Worm (Caenorhabditis elegans): ENCODE data around the gene B0403.6.

DNA sequence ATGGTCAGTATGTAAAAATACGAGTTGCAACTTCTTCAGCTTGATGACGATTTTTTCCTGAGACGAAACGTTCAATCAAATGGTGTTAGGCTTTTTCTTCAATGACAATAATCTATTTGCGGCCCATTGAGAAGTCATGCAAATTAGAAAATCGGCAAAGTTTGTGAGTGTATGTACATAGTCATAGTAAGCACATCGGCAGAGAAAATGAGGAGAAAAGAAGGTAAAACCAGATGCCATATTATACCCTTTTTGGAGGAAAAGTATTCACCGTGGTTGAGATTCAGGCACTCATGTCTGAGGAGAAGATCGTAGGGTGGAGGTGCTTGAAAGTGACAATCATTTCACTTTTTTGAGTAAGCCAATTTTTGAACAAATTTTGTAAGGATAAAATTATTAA is 21.2 kb upstream of the B0403.6 start, which contains the start of gene C36B7.5:
- TF ChIP-seq ceh-24 (tag; optimal IDR thresholded peaks at IDR 0.05), result no peak
- TF ChIP-seq ceh-22 (tag; optimal IDR thresholded peaks at IDR 0.05), result no peak
- no peak for TF ChIP-seq tbx-7 (tag; optimal IDR thresholded peaks at IDR 0.05)
- no peak for TF ChIP-seq fkh-10 (GFP tag; optimal IDR thresholded peaks at IDR 0.05)
- TF ChIP-seq madf-2 (tag; optimal IDR thresholded peaks at IDR 0.05), result no peak
- no peak for TF ChIP-seq ceh-6 (GFP tag; optimal IDR thresholded peaks at IDR 0.05)
- no peak for TF ChIP-seq pha-4 (tag; optimal IDR thresholded peaks at IDR 0.05)
- no peak for TF ChIP-seq gmeb-2 (tag; optimal IDR thresholded peaks at IDR 0.05)
- no peak for TF ChIP-seq unc-55 (GFP tag; optimal IDR thresholded peaks at IDR 0.05)
- no peak for TF ChIP-seq pqm-1 (tag; optimal IDR thresholded peaks at IDR 0.05)
- TF ChIP-seq pha-2 (tag; optimal IDR thresholded peaks at IDR 0.05), result no peak
